Worm (Caenorhabditis elegans) whole organism, L4 larva: ENCODE results near the gene B0410.3.

Source experiments
- R02D3.7 ChIP-seq: fragments of 150-350 bp; sonication (generic microtip); optimal IDR thresholded peaks from 3 replicates; lab custom pipeline; 2014; ENCODE audit warnings: missing biosample characterization, missing genetic modification characterization
- fkh-10 ChIP-seq: fragments of 150-350 bp; optimal IDR thresholded peaks from 2 replicates; lab custom pipeline; 2014; ENCODE audit warnings: missing biosample characterization, missing genetic modification reagents, missing genetic modification characterization
- hlh-30 ChIP-seq: sonication (generic microtip); optimal IDR thresholded peaks from 2 replicates; lab custom pipeline; 2017; ENCODE audit warnings: antibody characterized with exemption, mild to moderate bottlenecking, missing genetic modification characterization, missing compliant biosample characterization; ENCODE audit not compliant: insufficient read depth
- nhr-28 ChIP-seq: fragments of 150-350 bp; optimal IDR thresholded peaks from 2 replicates; lab custom pipeline; 2014; ENCODE audit warnings: missing biosample characterization, missing genetic modification characterization
- nhr-48 ChIP-seq: sonication (generic microtip); optimal IDR thresholded peaks from 2 replicates; lab custom pipeline; 2016; ENCODE audit warnings: mild to moderate bottlenecking, missing genetic modification characterization, missing compliant biosample characterization
- unc-62 ChIP-seq, 3 experiments: fragments of 150-350 bp in 1 of 3; sonication (generic microtip); optimal IDR thresholded peaks in 2 of 3; peaks in 1 of 3; 1 replicate in 1 of 3; 2 replicates in 2 of 3; lab custom pipeline; 2014 to 2017; ENCODE audit warnings: missing biosample characterization in 3 of 3, missing genetic modification characterization in 3 of 3, missing genetic modification reagents in 3 of 3, missing genotype in 1 of 3

- TF ChIP-seq fkh-10 (GFP tag; lab: Kevin White, UChicago) = no peak
- TF ChIP-seq hlh-30 (tag; lab: Kevin White, UChicago) = no peak
- TF ChIP-seq R02D3.7 (tag; lab: Kevin White, UChicago) = no peak
- TF ChIP-seq unc-62 (GFP tag; optimal IDR thresholded peaks at IDR 0.05 in 1 of 2; lab: Kevin White, UChicago) = no peak
- no peak for TF ChIP-seq unc-62 (tag; optimal IDR thresholded peaks at IDR 0.05; lab: Kevin White, UChicago)
- TF ChIP-seq nhr-48 (tag; lab: Kevin White, UChicago) = no peak
- no peak for TF ChIP-seq nhr-28 (tag; lab: Kevin White, UChicago)
Observed at ce11 chrX:2940572-2940971, 49.3 kb upstream of the B0410.3 start, which contains the start of gene pfk-1.1.
